Worm (Caenorhabditis elegans): ENCODE data around the gene Y57E12B.4.

Y57E12B.4 gene

DNA sequence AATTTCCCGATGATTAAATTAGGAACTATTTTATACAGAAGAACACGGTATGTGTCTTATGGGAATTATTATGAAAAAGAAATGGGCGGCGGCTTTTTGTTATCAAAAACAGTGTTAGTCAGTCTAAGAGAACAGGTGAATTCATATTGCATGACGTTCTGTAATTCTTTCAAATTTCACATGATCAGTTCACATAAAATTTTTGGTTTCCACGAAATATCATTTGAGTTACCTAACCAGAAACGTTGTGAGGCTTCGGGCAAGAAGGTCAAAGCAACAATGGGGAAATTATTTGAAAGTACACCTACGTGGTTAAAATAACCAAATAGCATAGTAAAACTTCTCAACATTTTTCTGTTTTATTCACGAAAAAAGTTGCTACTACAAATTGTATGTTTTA lies 11.5 kb downstream of the Y57E12B.4 start, which contains the start of gene Y57E12B.10:
Gene Y57E12B.10 (minus strand): TSS at position 101 of the 400 bp plus-strand sequence.
- no peak for TF ChIP-seq unc-62 (GFP tag; optimal IDR thresholded peaks at IDR 0.05)

DNA sequence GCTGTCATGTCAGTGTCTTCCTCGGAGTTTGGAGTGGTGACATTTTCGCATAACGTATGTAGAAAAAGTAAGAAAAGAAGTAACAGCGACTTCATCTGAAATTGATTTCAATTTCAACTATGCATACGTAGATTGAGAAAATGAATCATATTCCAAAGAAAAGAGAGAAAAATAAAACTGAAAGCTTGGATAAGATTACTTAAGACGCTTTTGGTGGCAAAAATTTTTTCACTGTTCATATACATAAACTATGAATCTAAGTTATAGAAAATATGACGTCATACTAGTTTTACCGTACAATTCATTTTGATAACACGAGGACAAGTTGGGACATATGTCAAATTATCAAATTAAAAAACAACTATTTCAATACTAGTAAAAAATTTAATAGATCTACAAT lies 13.1 kb downstream of the Y57E12B.4 start, which contains the start of gene lipl-6:
Gene lipl-6 (minus strand): TSS at position 101 of the 400 bp plus-strand sequence.
- TF ChIP-seq unc-62 (GFP tag; optimal IDR thresholded peaks at IDR 0.05): no peak

DNA sequence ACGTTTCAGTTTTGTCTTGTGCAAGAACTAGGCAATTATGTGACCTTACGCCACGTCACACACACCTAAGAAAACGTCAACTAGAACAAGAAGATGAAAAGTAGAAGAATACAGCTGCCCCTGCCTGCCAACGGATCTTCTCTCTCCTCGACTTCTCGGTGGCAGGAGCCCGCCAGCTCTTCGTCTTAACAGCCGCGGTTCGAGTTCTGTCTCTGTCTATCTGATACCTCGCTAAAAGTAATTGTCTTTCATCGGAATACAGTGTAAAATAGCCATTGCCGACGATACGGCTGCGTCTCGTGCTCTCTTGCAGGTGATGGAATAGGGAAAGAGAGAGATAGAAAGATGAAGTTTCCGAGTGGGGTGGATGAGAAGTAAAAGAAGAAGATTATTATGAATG lies 17.1 kb downstream of the Y57E12B.4 start:
- no peak for TF ChIP-seq unc-62 (GFP tag; optimal IDR thresholded peaks at IDR 0.05)

DNA sequence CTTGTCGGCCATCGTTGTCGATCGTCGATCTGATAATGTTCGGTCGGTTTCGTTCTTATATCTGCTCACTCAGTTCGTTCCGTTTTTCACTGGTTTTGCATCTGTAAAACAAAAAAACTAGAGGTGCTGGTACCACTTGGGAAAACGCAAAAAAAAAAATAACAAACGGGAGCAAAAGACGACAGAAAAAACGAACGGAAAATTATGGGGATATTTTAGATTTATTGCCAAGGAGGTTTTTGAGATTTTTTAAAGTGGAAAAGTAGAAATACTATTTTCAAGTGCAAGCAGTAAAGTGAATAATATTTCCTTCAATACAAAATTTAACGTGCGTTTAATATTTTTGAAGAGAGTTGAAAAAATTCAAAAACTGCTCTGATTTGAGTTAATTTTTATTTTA lies 18.4 kb downstream of the Y57E12B.4 start, which contains the start of gene unc-68:
Gene unc-68 (minus strand): TSS at position 101 of the 400 bp plus-strand sequence.
- TF ChIP-seq unc-62 (GFP tag; optimal IDR thresholded peaks at IDR 0.05): no peak

DNA sequence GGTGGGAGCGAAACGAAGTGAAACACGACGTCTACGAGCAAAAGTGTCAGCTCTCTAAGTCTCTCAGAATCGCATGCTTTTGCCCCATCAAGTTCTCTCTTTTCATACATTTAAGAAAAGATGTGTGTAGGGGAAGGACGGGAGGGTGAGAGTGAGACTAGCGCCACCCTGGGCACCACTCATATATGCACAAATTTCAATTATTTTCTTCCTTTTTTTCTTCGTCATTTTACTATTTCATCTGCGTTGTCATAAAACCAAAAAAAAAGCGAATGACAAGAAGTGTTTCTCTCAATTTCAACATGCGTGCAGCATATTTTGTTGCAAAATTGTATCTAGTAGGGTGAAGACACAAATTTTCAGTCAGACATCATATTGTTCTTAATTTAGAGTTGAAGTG lies 20.7 kb downstream of the Y57E12B.4 start:
- no peak for TF ChIP-seq unc-62 (GFP tag; optimal IDR thresholded peaks at IDR 0.05)

DNA sequence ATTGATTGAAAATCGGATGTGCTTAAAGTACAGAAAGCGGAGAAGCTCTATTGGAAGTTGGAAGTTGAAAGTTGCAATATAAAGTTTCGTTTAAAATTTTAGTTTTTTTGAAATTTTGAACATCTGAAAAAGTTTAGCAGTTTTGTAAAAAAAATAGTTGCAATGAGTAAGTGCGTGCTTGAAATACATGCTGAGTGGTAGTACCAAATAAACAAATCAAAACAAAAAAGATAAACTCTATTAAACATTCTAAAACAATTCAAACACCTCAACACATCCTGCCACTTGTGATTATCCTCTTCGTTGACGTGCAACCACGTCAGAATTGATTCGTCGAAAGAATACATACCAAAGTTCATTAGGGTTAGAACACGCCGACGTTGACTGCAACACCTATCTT lies 28.1 kb downstream of the Y57E12B.4 start:
- no peak for TF ChIP-seq unc-62 (GFP tag; optimal IDR thresholded peaks at IDR 0.05)

DNA sequence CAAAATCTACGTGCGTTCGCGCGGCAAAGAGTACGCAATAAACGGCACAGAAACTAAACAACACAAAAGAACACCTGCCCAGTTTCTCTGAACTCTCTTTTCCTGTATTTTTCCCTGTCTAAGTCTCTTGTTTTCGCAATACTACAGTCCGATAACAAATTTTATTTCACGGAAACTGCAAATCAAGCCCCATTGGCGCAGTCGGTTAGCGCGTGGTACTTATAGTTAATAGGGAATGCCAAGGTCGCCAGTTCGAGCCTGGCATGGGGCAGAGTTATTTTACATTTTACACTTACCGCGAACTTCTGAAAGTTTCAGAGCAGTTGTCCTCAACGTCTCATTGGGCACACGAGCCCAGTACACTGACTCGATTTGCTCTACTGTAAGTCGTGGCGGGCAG lies 30.1 kb downstream of the Y57E12B.4 start:
- TF ChIP-seq unc-62 (GFP tag; optimal IDR thresholded peaks at IDR 0.05): no peak

DNA sequence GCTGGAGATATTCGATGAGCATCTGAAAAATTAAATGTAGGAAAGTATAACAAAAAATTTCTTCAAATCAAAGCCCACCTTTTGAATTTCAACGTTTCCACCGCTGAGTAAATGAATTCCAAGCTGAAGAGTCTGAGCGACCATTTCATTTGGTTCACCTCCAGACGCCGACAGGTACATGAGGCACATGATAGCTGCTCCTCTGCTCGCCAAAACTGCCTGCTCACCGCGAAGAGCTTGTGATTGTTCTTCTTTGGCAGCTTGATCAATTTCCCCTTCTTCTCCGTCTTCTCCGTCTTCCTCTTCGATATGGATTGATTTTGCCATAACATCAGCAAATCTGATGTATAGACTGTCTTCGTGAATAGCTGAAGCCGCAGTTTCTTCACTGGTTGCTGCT lies 40.9 kb downstream of the Y57E12B.4 start:
- no peak for TF ChIP-seq unc-62 (GFP tag; optimal IDR thresholded peaks at IDR 0.05)

DNA sequence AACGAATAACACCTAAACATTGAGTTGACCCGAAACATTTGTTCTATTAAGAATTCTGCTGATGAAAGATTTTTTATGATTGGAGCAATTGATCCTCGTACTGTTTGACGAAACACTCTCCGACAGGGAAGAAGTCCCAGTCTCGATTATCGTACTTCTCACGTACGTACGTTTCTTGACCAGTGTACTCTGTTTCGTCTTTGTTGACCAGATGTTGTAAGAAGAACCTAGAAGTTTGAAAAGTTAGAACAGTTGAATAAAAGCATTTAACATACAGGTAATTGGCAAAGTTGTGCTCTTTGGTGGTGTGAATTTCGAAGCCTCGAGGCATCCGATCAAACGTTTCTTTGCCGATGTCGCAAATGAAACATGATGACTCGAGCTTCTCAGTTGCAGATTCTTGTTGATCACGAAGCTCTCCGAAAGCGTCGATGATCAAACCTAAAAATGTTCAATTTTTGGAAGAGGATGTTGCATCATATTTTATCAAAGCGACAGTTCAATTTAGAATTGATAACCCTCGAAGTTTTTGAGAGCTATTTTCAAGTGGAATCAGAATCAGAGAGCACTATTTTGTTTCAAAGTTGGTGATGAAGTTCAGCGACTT lies 45.3 kb downstream of the Y57E12B.4 start:
- TF ChIP-seq unc-62 (GFP tag; optimal IDR thresholded peaks at IDR 0.05): no peak

DNA sequence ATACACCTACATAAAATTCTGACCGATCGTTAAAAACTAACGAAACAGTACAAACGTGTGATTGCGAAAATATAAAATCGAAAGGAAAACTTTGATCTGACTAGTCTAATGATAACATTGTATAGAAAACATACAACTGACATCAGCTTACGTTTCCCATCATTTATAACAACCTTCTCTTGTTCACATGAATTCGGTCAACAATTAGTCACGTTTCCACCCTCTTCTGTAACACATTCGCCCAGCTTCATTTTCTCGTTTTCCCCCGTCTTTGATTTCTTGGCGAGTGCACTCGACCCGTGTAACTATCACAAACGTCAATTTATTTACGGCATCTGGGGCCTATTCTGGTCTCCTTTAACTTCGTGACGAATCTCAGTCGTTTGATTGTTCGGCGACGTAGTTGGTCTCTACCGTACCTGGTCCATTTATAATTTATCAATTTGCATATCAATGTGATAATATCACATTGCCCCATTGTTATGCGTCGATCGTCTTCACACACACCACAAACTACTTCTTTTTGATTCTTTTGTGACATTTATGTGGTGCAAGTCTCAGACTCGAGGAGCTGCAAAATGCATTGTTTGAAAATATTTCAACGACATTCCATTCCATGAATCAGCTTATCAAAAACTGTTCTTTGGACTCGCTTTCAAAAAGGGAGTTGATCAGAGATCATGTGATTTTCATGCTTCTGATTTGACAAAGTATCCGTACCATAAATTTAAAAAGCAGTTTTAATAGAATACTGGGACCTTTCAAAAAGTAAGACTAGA lies 46.3 kb downstream of the Y57E12B.4 start:
- TF ChIP-seq unc-62 (GFP tag; optimal IDR thresholded peaks at IDR 0.05): no peak

DNA sequence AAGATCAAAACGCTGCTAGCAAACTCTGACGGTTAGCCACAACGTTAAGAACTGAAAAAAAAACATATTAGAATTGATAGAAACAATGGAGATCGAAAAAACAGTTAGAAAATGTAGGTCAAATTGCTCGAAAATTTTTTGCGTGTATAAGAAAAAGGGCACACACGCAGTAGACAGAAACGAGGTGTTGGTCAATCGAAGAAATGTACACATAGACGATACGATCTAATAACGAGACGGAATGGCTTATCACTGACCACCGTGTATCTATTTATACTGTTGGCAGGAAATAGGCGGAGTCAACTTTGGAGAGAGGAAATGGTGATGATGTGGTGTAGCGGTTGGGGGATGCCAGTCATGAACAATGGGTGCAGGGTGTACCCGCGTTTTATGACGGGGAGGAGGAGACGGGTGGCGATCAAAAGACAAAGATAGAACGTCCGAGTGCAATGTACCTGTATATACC lies 47.1 kb downstream of the Y57E12B.4 start, which contains the start of gene odc-1:
Gene odc-1 (minus strand): TSS at position 51 of the 466 bp plus-strand sequence.
- TF ChIP-seq unc-62 (GFP tag; optimal IDR thresholded peaks at IDR 0.05): no peak

DNA sequence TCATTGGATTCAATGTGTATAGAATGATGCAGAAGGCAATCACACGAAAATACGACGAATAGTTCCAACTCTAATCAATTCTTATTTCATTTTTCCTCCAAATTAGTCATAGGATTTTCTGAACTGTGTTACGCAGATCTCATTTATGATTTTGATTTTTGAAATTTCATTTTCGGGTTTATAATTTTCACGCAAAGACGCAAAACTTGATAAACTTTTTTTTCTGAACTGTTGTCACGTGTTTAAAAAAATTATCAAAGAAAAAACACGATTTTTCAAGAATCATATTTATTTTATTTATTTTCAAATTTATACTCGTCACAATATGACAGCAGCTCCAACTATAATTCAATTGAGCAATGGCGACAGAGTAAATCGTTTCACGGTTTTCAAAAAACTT lies 50.6 kb downstream of the Y57E12B.4 start, which contains the start of gene K11C4.1:
Gene K11C4.1 (plus strand): TSS at position 301 of the 400 bp plus-strand sequence.
- no peak for TF ChIP-seq unc-62 (GFP tag; optimal IDR thresholded peaks at IDR 0.05)
